Worm (Caenorhabditis elegans) whole organism, mixed stage, embryonic: ENCODE data around the gene B0361.4.

Experiments used
- M03D4.4 ChIP-seq: sonication (generic microtip); optimal IDR thresholded peaks from 2 replicates; lab custom pipeline; 2017; ENCODE audit warnings: mild to moderate bottlenecking, missing genetic modification characterization, missing compliant biosample characterization
- bed-3 ChIP-seq: fragments of 200-800 bp; sonication (Bioruptor generic); optimal IDR thresholded peaks from 3 replicates; lab custom pipeline; 2018; ENCODE audit warnings: mild to moderate bottlenecking, missing genetic modification characterization, moderate library complexity, missing compliant biosample characterization
- blmp-1 ChIP-seq: fragments of 150-350 bp; optimal IDR thresholded peaks from 2 replicates; lab custom pipeline; 2014; ENCODE audit warnings: missing biosample characterization, missing genetic modification characterization
- ceh-39 ChIP-seq: fragments of 150-350 bp; optimal IDR thresholded peaks from 2 replicates; lab custom pipeline; 2014; ENCODE audit warnings: missing biosample characterization, missing genetic modification characterization
- ceh-43 ChIP-seq: fragments of 200-800 bp; sonication (Bioruptor generic); optimal IDR thresholded peaks from 2 replicates; lab custom pipeline; 2018; ENCODE audit warnings: mild to moderate bottlenecking, missing genetic modification characterization, moderate library complexity, missing compliant biosample characterization
- ceh-83 ChIP-seq: fragments of 200-800 bp; sonication (Bioruptor generic); optimal IDR thresholded peaks from 2 replicates; lab custom pipeline; 2018; ENCODE audit warnings: mild to moderate bottlenecking, missing genetic modification characterization, missing compliant biosample characterization
- ces-1 ChIP-seq: fragments of 150-350 bp; optimal IDR thresholded peaks from 2 replicates; lab custom pipeline; 2014; ENCODE audit warnings: missing biosample characterization, missing genetic modification reagents, missing genetic modification characterization
- cnd-1 ChIP-seq: fragments of 200-800 bp; sonication (Bioruptor generic); optimal IDR thresholded peaks from 2 replicates; lab custom pipeline; 2018; ENCODE audit warnings: mild to moderate bottlenecking, missing genetic modification characterization, missing compliant biosample characterization
- elt-1 ChIP-seq: sonication (generic microtip); optimal IDR thresholded peaks from 2 replicates; lab custom pipeline; 2017; ENCODE audit warnings: missing genetic modification characterization, mild to moderate bottlenecking, missing compliant biosample characterization, antibody characterized with exemption, moderate library complexity, borderline replicate concordance; ENCODE audit not compliant: insufficient read depth
- elt-3 ChIP-seq: fragments of 150-350 bp; optimal IDR thresholded peaks from 2 replicates; lab custom pipeline; 2014; ENCODE audit warnings: missing biosample characterization, missing genetic modification characterization
- flh-1 ChIP-seq: fragments of 200-800 bp; sonication (Bioruptor generic); optimal IDR thresholded peaks from 2 replicates; lab custom pipeline; 2018; ENCODE audit warnings: mild to moderate bottlenecking, missing genetic modification characterization, moderate library complexity, missing compliant biosample characterization
- ham-2 ChIP-seq: fragments of 200-800 bp; sonication (Bioruptor generic); optimal IDR thresholded peaks from 2 replicates; lab custom pipeline; 2018; ENCODE audit warnings: mild to moderate bottlenecking, missing genetic modification characterization, missing compliant biosample characterization
- lin-13 ChIP-seq: fragments of 150-350 bp; optimal IDR thresholded peaks from 2 replicates; lab custom pipeline; 2014; ENCODE audit warnings: missing biosample characterization, missing genetic modification characterization
- lin-32 ChIP-seq: fragments of 200-800 bp; sonication (Bioruptor generic); optimal IDR thresholded peaks from 2 replicates; lab custom pipeline; 2018; ENCODE audit warnings: mild to moderate bottlenecking, missing genetic modification characterization, missing compliant biosample characterization
- lsy-2 ChIP-seq: fragments of 150-350 bp; optimal IDR thresholded peaks from 2 replicates; lab custom pipeline; 2014; ENCODE audit warnings: missing biosample characterization, missing genetic modification characterization
- mab-5 ChIP-seq: fragments of 150-350 bp; optimal IDR thresholded peaks from 2 replicates; lab custom pipeline; 2014; ENCODE audit warnings: missing biosample characterization, missing genetic modification characterization
- mep-1 ChIP-seq: fragments of 150-350 bp; optimal IDR thresholded peaks from 2 replicates; lab custom pipeline; 2017; ENCODE audit warnings: missing biosample characterization, missing genetic modification reagents, missing genetic modification characterization, inconsistent platforms
- mls-2 ChIP-seq: sonication (generic microtip); optimal IDR thresholded peaks from 2 replicates; lab custom pipeline; 2016; ENCODE audit warnings: mild to moderate bottlenecking, missing genetic modification characterization, moderate library complexity, missing compliant biosample characterization
- nhr-12 ChIP-seq: fragments of 150-350 bp; optimal IDR thresholded peaks from 2 replicates; lab custom pipeline; 2014; ENCODE audit warnings: missing biosample characterization, missing genetic modification characterization
- nhr-2 ChIP-seq: fragments of 150-350 bp; optimal IDR thresholded peaks from 2 replicates; lab custom pipeline; 2014; ENCODE audit warnings: missing biosample characterization, missing genetic modification characterization
- nhr-237 ChIP-seq: fragments of 150-350 bp; optimal IDR thresholded peaks from 2 replicates; lab custom pipeline; 2014; ENCODE audit warnings: missing biosample characterization, missing genetic modification characterization
- nhr-28 ChIP-seq: fragments of 150-350 bp; optimal IDR thresholded peaks from 2 replicates; lab custom pipeline; 2014; ENCODE audit warnings: missing biosample characterization, missing genetic modification characterization
- pha-4 ChIP-seq: fragments of 150-350 bp; optimal IDR thresholded peaks from 2 replicates; lab custom pipeline; 2018; ENCODE audit warnings: missing biosample characterization, missing genetic modification reagents, missing genetic modification characterization
- snpc-4 ChIP-seq: fragments of 150-350 bp; optimal IDR thresholded peaks from 2 replicates; lab custom pipeline; 2014; ENCODE audit warnings: missing biosample characterization, missing genetic modification characterization
- tbx-8 ChIP-seq: fragments of 200-800 bp; sonication (Bioruptor generic); optimal IDR thresholded peaks from 2 replicates; lab custom pipeline; 2018; ENCODE audit warnings: mild to moderate bottlenecking, missing genetic modification characterization, moderate library complexity, missing compliant biosample characterization
- unc-39 ChIP-seq: fragments of 150-350 bp; optimal IDR thresholded peaks from 2 replicates; lab custom pipeline; 2014; ENCODE audit warnings: missing biosample characterization, missing genetic modification characterization
- unc-62 ChIP-seq: fragments of 150-350 bp; optimal IDR thresholded peaks from 2 replicates; lab custom pipeline; 2014; ENCODE audit warnings: missing biosample characterization, missing genetic modification reagents, missing genetic modification characterization
- zip-8 ChIP-seq: fragments of 150-350 bp; optimal IDR thresholded peaks from 2 replicates; lab custom pipeline; 2014; ENCODE audit warnings: missing biosample characterization, missing genetic modification characterization

B0361.4 gene

DNA sequence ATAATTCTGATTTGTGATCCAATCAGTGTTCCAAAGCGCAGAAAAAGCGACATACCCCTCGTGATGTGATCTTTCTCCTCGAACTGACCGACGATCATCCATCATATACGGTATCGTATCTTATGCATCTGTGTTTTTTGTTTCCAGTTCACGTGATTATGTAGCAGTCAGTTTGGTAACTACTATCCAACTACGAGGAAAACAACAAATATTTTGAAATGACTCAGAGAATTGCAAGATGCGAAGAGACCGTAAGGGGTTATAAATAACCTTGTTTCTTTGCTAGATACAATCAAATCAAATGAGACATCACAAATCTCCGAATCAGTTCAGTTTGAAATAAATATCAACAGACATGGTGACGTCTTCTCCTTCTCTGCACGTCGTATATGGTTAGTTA lies 41.4 kb downstream of the B0361.4 start:
- TF ChIP-seq ceh-83 (GFP tag; lab: Kevin White, UChicago) (no peak), mep-1 (tag; lab: Kevin White, UChicago) (no peak), lsy-2 (tag; lab: Kevin White, UChicago) (no peak), mab-5 (no peak), cnd-1 (tag; lab: Kevin White, UChicago) (no peak), pha-4 (tag; lab: Kevin White, UChicago) (no peak)

DNA sequence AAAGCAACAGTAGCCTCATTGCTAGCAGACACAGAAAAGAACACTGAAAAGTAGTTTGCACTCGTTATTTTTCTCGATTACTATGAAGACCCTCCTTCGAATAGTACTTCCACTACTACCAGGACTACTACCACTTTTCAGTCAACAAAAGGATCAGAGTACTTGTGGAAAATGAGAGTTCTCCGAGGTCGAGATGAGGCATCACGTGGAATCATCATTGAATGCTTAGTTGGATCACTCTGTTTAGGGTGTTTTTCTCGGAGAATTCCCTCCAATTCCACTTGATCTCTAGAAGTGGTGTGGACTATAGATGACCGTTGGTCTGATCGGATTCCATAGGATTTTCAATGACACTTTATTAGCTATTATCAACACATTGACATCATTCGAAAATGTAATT lies 42.0 kb downstream of the B0361.4 start:
- TF ChIP-seq ceh-39 (tag; lab: Kevin White, UChicago) (no peak), nhr-237 (no peak), nhr-12 (no peak), lin-13 (tag; lab: Kevin White, UChicago) (no peak)

ce11 chrIII:7301668-7302067 lies 42.9 kb downstream of the B0361.4 start:
- TF ChIP-seq snpc-4 (tag; lab: Kevin White, UChicago) (no peak), unc-62 (GFP tag; lab: Kevin White, UChicago) (no peak), tbx-8 (GFP tag; lab: Kevin White, UChicago) (no peak), elt-3 (tag; lab: Kevin White, UChicago) (no peak), ham-2 (no peak), nhr-12 (no peak), flh-1 (GFP tag; lab: Kevin White, UChicago) (no peak), bed-3 (GFP tag; lab: Kevin White, UChicago) (no peak), nhr-2 (tag; lab: Kevin White, UChicago) (no peak), mep-1 (tag; lab: Kevin White, UChicago) (no peak), blmp-1 (tag; lab: Kevin White, UChicago) (no peak), ceh-39 (tag; lab: Kevin White, UChicago) (no peak)

DNA sequence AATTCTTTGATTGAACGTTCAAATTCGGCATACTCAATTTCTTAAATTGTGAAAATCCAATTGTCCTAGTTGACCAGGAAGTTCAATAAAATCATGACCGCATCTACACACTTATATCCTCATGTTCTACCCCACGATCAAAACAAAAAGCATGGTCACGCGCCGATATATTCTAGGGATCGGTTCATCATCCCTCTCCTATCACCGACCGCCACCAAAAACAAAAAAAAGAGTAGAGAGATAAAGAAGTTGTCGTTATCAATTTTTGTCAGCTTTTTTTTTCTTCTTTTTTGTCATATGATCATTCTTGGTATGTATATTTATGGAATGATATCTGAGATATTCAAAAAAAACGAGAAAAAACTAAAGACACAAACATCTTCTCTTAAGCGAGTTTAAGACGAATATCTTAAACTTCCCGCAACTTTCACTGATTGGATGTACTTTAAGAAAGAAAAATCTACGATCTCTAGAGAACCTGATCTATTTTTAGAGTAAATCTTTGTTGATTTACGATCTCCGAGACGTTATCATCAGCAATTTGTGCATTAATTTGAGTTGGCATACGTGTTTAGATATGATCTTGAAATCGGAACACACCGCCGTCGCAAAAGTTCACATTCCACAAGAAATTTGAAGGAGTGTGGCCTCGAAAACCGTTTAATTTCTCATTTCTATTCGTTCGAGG lies 46.3 kb downstream of the B0361.4 start:
- no peak for TF ChIP-seq lin-13 (tag; lab: Kevin White, UChicago)
- TF ChIP-seq nhr-12, result no peak
- TF ChIP-seq mab-5, result no peak
- no peak for TF ChIP-seq lin-32 (GFP tag; lab: Kevin White, UChicago)
- no peak for TF ChIP-seq zip-8 (tag; lab: Kevin White, UChicago)
- no peak for TF ChIP-seq ceh-39 (tag; lab: Kevin White, UChicago)
- TF ChIP-seq elt-1, result peak; percentile 44

DNA sequence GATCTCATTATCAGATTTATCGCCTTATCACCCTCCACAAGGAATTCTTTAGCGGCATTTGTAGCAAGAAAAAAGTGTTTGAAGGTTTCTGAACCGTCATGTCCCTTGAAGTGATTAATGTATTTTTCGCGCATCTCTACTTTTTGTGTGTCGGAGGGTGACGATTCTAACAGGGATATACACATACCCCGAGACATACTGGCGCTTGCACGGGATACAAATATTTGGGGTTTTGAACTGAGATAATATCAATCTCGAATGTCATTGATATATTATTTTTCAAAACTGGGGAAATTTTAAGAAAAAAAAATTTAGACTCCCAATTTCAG lies 46.8 kb downstream of the B0361.4 start:
- TF ChIP-seq lsy-2 (tag; lab: Kevin White, UChicago), result no peak
- TF ChIP-seq unc-39 (tag; lab: Kevin White, UChicago), result no peak
- no peak for TF ChIP-seq mep-1 (tag; lab: Kevin White, UChicago)

DNA sequence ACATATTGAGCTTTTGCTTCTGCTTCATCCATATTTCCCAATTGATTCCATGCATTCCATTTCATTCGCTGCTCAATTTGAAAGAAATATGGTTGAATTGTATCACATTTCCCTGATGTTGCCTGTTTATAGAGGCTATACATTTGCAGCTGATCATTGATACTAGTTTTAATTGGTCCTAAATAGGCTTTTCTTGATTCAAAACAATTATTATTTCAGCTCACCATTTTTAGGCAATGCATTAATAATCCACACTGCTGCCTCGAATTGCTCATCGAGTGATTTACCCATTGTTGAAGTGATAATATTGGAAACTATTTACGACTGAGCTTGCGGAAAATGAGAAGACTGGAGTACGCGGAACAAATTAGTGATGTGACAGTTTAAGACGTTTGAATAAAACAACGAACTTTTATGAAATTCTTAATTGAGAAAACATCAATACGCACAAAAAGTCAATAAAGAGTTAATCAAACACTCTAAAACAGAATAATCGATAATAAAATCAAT lies 49.9 kb downstream of the B0361.4 start, which contains the start of gene acbp-4:
Gene acbp-4, minus strand, starts transcription at position 510 of the 510 bp plus-strand sequence.
- TF ChIP-seq unc-39 (tag; lab: Kevin White, UChicago) (no peak), mls-2 (tag; lab: Kevin White, UChicago) (no peak), ceh-43 (no peak), nhr-28 (tag; lab: Kevin White, UChicago) (no peak), ces-1 (GFP tag; lab: Kevin White, UChicago) (no peak), tbx-8 (GFP tag; lab: Kevin White, UChicago) (no peak), M03D4.4 (tag; lab: Kevin White, UChicago) (no peak), zip-8 (tag; lab: Kevin White, UChicago) (no peak)
